Fruit fly (Drosophila melanogaster): ENCODE data around the gene CG15894.

The CG15894 gene

dm6 chrX:6294243-6294642 lies 14.8 kb upstream of the CG15894 start, which contains the start of gene CG15892:
Gene CG15892 (minus strand): TSS chrX:6294343.
- no peak for TF ChIP-seq noc (tag; optimal IDR thresholded peaks at IDR 0.05)

- no peak for TF ChIP-seq noc (tag; optimal IDR thresholded peaks at IDR 0.05)
Observed at dm6 chrX:6295129-6295539, 13.9 kb upstream of the CG15894 start, which contains the start of the genes CG15891 and CG3815. Gene CG15891 (minus strand): TSS chrX:6295345. Gene CG3815 (plus strand): TSS chrX:6295389.

- no peak for TF ChIP-seq noc (tag; optimal IDR thresholded peaks at IDR 0.05)
Observed at dm6 chrX:6301052-6301451, 8.0 kb upstream of the CG15894 start, which contains the start of gene CG12219. Gene CG12219 (minus strand): TSS chrX:6301285.

dm6 chrX:6303196-6303595 lies 5.8 kb upstream of the CG15894 start:
- TF ChIP-seq noc (tag; optimal IDR thresholded peaks at IDR 0.05): no peak

- no peak for TF ChIP-seq noc (tag; optimal IDR thresholded peaks at IDR 0.05)
Observed at dm6 chrX:6303675-6304074, 5.3 kb upstream of the CG15894 start, which contains the start of gene CG3823. Gene CG3823 (plus strand): TSS chrX:6303975.

- TF ChIP-seq noc (tag; optimal IDR thresholded peaks at IDR 0.05): no peak
Observed at dm6 chrX:6304203-6304602, 4.8 kb upstream of the CG15894 start.

- no peak for TF ChIP-seq noc (tag; optimal IDR thresholded peaks at IDR 0.05)
Observed at dm6 chrX:6305317-6305716, 3.7 kb upstream of the CG15894 start.

dm6 chrX:6310408-6310807 lies 1.4 kb downstream of the CG15894 start:
- no peak for TF ChIP-seq noc (tag; optimal IDR thresholded peaks at IDR 0.05)

dm6 chrX:6311516-6311915 lies 2.5 kb downstream of the CG15894 start:
- TF ChIP-seq noc (tag; optimal IDR thresholded peaks at IDR 0.05): no peak

dm6 chrX:6315583-6315982 lies 6.6 kb downstream of the CG15894 start:
- TF ChIP-seq noc (tag; optimal IDR thresholded peaks at IDR 0.05): no peak

- TF ChIP-seq noc (tag; optimal IDR thresholded peaks at IDR 0.05): no peak
Observed at dm6 chrX:6316858-6317474, 8.0 kb downstream of the CG15894 start.

dm6 chrX:6330369-6330949 lies 21.4 kb downstream of the CG15894 start, which contains the start of gene CG42240:
Gene CG42240 (plus strand): TSS chrX:6330842.
- TF ChIP-seq noc (tag; optimal IDR thresholded peaks at IDR 0.05): peak; percentile 53

dm6 chrX:6332988-6333719 lies 24.1 kb downstream of the CG15894 start:
- no peak for TF ChIP-seq noc (tag; optimal IDR thresholded peaks at IDR 0.05)

- TF ChIP-seq noc (tag; optimal IDR thresholded peaks at IDR 0.05): no peak
Observed at dm6 chrX:6334945-6335344, 25.9 kb downstream of the CG15894 start.

- TF ChIP-seq noc (tag; optimal IDR thresholded peaks at IDR 0.05): no peak
Observed at dm6 chrX:6337702-6338101, 28.7 kb downstream of the CG15894 start, which contains the start of gene CG3842. Gene CG3842 (plus strand): TSS chrX:6337762.

- TF ChIP-seq noc (tag; optimal IDR thresholded peaks at IDR 0.05): no peak
Observed at dm6 chrX:6338738-6339614, 30.0 kb downstream of the CG15894 start.
